Worm (Caenorhabditis elegans) whole organism, late embryonic: ENCODE measurements around the gene D1054.18.

Experiments used
- C08G9.2 ChIP-seq: sonication (generic microtip); optimal IDR thresholded peaks from 2 replicates; lab custom pipeline; 2016; ENCODE audit warnings: mild to moderate bottlenecking, missing genetic modification characterization, moderate library complexity, missing compliant biosample characterization
- C38D4.7 ChIP-seq: fragments of 200-800 bp; sonication (Bioruptor generic); optimal IDR thresholded peaks from 2 replicates; lab custom pipeline; 2018; ENCODE audit warnings: mild to moderate bottlenecking, missing genetic modification characterization, moderate library complexity, missing compliant biosample characterization
- F13H6.1 ChIP-seq: sonication (generic microtip); optimal IDR thresholded peaks from 2 replicates; lab custom pipeline; 2016; ENCODE audit warnings: missing genetic modification characterization, missing compliant biosample characterization
- Y22D7AL.16 ChIP-seq: sonication (generic microtip); optimal IDR thresholded peaks from 2 replicates; lab custom pipeline; 2016; ENCODE audit warnings: missing genetic modification characterization, missing compliant biosample characterization
- ahr-1 ChIP-seq: sonication (generic microtip); optimal IDR thresholded peaks from 2 replicates; lab custom pipeline; 2016; ENCODE audit warnings: missing genetic modification characterization, missing compliant biosample characterization
- ceh-14 ChIP-seq: sonication (generic microtip); optimal IDR thresholded peaks from 2 replicates; lab custom pipeline; 2016; ENCODE audit warnings: missing genotype, missing genetic modification characterization, missing compliant biosample characterization
- ceh-19 ChIP-seq: fragments of 200-800 bp; sonication (Bioruptor generic); optimal IDR thresholded peaks from 2 replicates; lab custom pipeline; 2018; ENCODE audit warnings: mild to moderate bottlenecking, missing genetic modification characterization, missing compliant biosample characterization
- ceh-2 ChIP-seq: sonication (generic microtip); optimal IDR thresholded peaks from 2 replicates; lab custom pipeline; 2016; ENCODE audit warnings: missing genotype, missing genetic modification characterization, missing compliant biosample characterization
- ceh-22 ChIP-seq: sonication (generic microtip); optimal IDR thresholded peaks from 2 replicates; lab custom pipeline; 2017; ENCODE audit warnings: missing biosample characterization, missing genetic modification characterization
- ceh-30 ChIP-seq: fragments of 150-350 bp; optimal IDR thresholded peaks from 2 replicates; lab custom pipeline; 2014; ENCODE audit warnings: missing biosample characterization, missing genetic modification characterization
- ceh-34 ChIP-seq: sonication (generic microtip); optimal IDR thresholded peaks from 2 replicates; lab custom pipeline; 2016; ENCODE audit warnings: mild to moderate bottlenecking, missing genetic modification characterization, missing compliant biosample characterization
- ceh-45 ChIP-seq: fragments of 200-800 bp; sonication (Bioruptor generic); IDR thresholded peaks from 2 replicates; pipeline ENCODE4 v1.3.6; 2022; ENCODE audit warnings: missing genetic modification reagents, missing genetic modification characterization, missing compliant biosample characterization
- ceh-48 ChIP-seq: sonication (generic microtip); optimal IDR thresholded peaks from 2 replicates; lab custom pipeline; 2016; ENCODE audit warnings: missing genetic modification characterization, inconsistent platforms, missing compliant biosample characterization
- ceh-6 ChIP-seq: fragments of 200-800 bp; sonication (Bioruptor generic); optimal IDR thresholded peaks from 2 replicates; lab custom pipeline; 2018; ENCODE audit warnings: mild to moderate bottlenecking, missing genetic modification characterization, missing compliant biosample characterization
- ceh-9 ChIP-seq: sonication (generic microtip); optimal IDR thresholded peaks from 2 replicates; lab custom pipeline; 2016; ENCODE audit warnings: mild to moderate bottlenecking, missing genetic modification characterization, inconsistent platforms, missing compliant biosample characterization
- dmd-4 ChIP-seq: sonication (generic microtip); optimal IDR thresholded peaks from 2 replicates; lab custom pipeline; 2016; ENCODE audit warnings: borderline replicate concordance, missing genetic modification characterization, missing compliant biosample characterization
- elt-2 ChIP-seq: sonication (generic microtip); optimal IDR thresholded peaks from 2 replicates; lab custom pipeline; 2016; ENCODE audit warnings: missing genetic modification reagents, missing genetic modification characterization, missing compliant biosample characterization
- elt-4 ChIP-seq: sonication (generic microtip); optimal IDR thresholded peaks from 2 replicates; lab custom pipeline; 2016; ENCODE audit warnings: missing genetic modification characterization, missing compliant biosample characterization
- ets-4 ChIP-seq: sonication (generic microtip); optimal IDR thresholded peaks from 2 replicates; lab custom pipeline; 2016; ENCODE audit warnings: missing genetic modification characterization, missing compliant biosample characterization
- fkh-10 ChIP-seq: fragments of 150-350 bp; optimal IDR thresholded peaks from 2 replicates; lab custom pipeline; 2014; ENCODE audit warnings: missing biosample characterization, missing genetic modification reagents, missing genetic modification characterization
- hlh-15 ChIP-seq: sonication (generic microtip); optimal IDR thresholded peaks from 2 replicates; lab custom pipeline; 2016; ENCODE audit warnings: missing genetic modification characterization, missing compliant biosample characterization
- hlh-6 ChIP-seq: sonication (generic microtip); optimal IDR thresholded peaks from 2 replicates; lab custom pipeline; 2016; ENCODE audit warnings: missing genotype, missing genetic modification characterization, missing compliant biosample characterization
- hlh-8 ChIP-seq: sonication (generic microtip); optimal IDR thresholded peaks from 2 replicates; lab custom pipeline; 2016; ENCODE audit warnings: missing genotype, missing genetic modification characterization, missing compliant biosample characterization
- lim-6 ChIP-seq: sonication (generic microtip); optimal IDR thresholded peaks from 2 replicates; lab custom pipeline; 2016; ENCODE audit warnings: missing genetic modification characterization, missing compliant biosample characterization
- mec-3 ChIP-seq: sonication (generic microtip); optimal IDR thresholded peaks from 2 replicates; lab custom pipeline; 2016; ENCODE audit warnings: borderline replicate concordance, missing genetic modification characterization, missing compliant biosample characterization
- nfya-1 ChIP-seq: sonication (generic microtip); optimal IDR thresholded peaks from 2 replicates; lab custom pipeline; 2017; ENCODE audit warnings: missing genetic modification characterization, mild to moderate bottlenecking, missing compliant biosample characterization, antibody characterized with exemption, moderate library complexity
- nhr-11 ChIP-seq: fragments of 150-350 bp; optimal IDR thresholded peaks from 2 replicates; lab custom pipeline; 2014; ENCODE audit warnings: missing biosample characterization, missing genetic modification characterization
- npax-4 ChIP-seq: sonication (generic microtip); optimal IDR thresholded peaks from 2 replicates; lab custom pipeline; 2016; ENCODE audit warnings: missing genetic modification characterization, missing compliant biosample characterization
- odd-2 ChIP-seq: sonication (generic microtip); optimal IDR thresholded peaks from 2 replicates; lab custom pipeline; 2017; ENCODE audit warnings: antibody characterized with exemption, mild to moderate bottlenecking, missing genetic modification characterization, missing compliant biosample characterization
- pag-3 ChIP-seq: sonication (generic microtip); optimal IDR thresholded peaks from 2 replicates; lab custom pipeline; 2016; ENCODE audit warnings: missing compliant biosample characterization, missing genetic modification characterization, borderline replicate concordance
- pax-1 ChIP-seq: fragments of 150-350 bp; optimal IDR thresholded peaks from 2 replicates; lab custom pipeline; 2014; ENCODE audit warnings: missing biosample characterization, missing genetic modification characterization
- pha-2 ChIP-seq: sonication (generic microtip); optimal IDR thresholded peaks from 2 replicates; lab custom pipeline; 2017; ENCODE audit warnings: mild to moderate bottlenecking, missing genetic modification characterization, missing compliant biosample characterization
- pha-4 ChIP-seq: fragments of 150-350 bp; optimal IDR thresholded peaks from 2 replicates; lab custom pipeline; 2018; ENCODE audit warnings: missing biosample characterization, missing genetic modification reagents, missing genetic modification characterization
- pqm-1 ChIP-seq: sonication (generic microtip); optimal IDR thresholded peaks from 2 replicates; lab custom pipeline; 2016; ENCODE audit warnings: missing genetic modification characterization, missing compliant biosample characterization
- pros-1 ChIP-seq: fragments of 150-350 bp; optimal IDR thresholded peaks from 2 replicates; lab custom pipeline; 2014; ENCODE audit warnings: missing biosample characterization, missing genetic modification reagents, missing genetic modification characterization
- ref-2 ChIP-seq: sonication (generic microtip); optimal IDR thresholded peaks from 2 replicates; lab custom pipeline; 2016; ENCODE audit warnings: missing genetic modification characterization, missing compliant biosample characterization
- rnt-1 ChIP-seq: sonication (generic microtip); optimal IDR thresholded peaks from 2 replicates; lab custom pipeline; 2016; ENCODE audit warnings: missing genetic modification characterization, missing compliant biosample characterization
- sdc-2 ChIP-seq: sonication (generic microtip); optimal IDR thresholded peaks from 2 replicates; lab custom pipeline; 2016; ENCODE audit warnings: missing genotype, missing genetic modification characterization, missing compliant biosample characterization
- sox-2 ChIP-seq: fragments of 200-800 bp; sonication (Bioruptor generic); IDR thresholded peaks from 2 replicates; pipeline ENCODE4 v1.3.6; 2022; ENCODE audit warnings: missing genetic modification reagents, missing genetic modification characterization, missing compliant biosample characterization
- syd-9 ChIP-seq: sonication (generic microtip); optimal IDR thresholded peaks from 2 replicates; lab custom pipeline; 2016; ENCODE audit warnings: mild to moderate bottlenecking, missing genetic modification characterization, moderate library complexity, missing compliant biosample characterization
- tbx-2 ChIP-seq: sonication (generic microtip); optimal IDR thresholded peaks from 2 replicates; lab custom pipeline; 2016; ENCODE audit warnings: missing genetic modification characterization, missing compliant biosample characterization
- tbx-7 ChIP-seq: sonication (generic microtip); optimal IDR thresholded peaks from 2 replicates; lab custom pipeline; 2016; ENCODE audit warnings: missing genotype, missing genetic modification characterization, missing compliant biosample characterization
- unc-3 ChIP-seq, 2 experiments: fragments of 200-800 bp in 1 of 2; sonication (Bioruptor generic) in 1 of 2; sonication (generic microtip) in 1 of 2; conservative IDR thresholded peaks in 1 of 2; optimal IDR thresholded peaks in 1 of 2; 2 replicates each; pipeline versions ENCODE4 v1.3.6 to Lab custom; 2016 to 2022; ENCODE audit warnings: missing compliant biosample characterization in 2 of 2, missing genetic modification characterization in 2 of 2, missing genetic modification reagents in 1 of 2
- unc-55 ChIP-seq: sonication (generic microtip); optimal IDR thresholded peaks from 2 replicates; lab custom pipeline; 2017; ENCODE audit warnings: missing biosample characterization, missing genetic modification reagents, missing genetic modification characterization
- zip-5 ChIP-seq: sonication (generic microtip); optimal IDR thresholded peaks from 2 replicates; lab custom pipeline; 2016; ENCODE audit warnings: missing genetic modification characterization, missing compliant biosample characterization

D1054.18 gene

ce11 chrV:10807862-10808327 lies 6.9 kb upstream of the D1054.18 start, which contains the start of gene plrg-1 (continued):
- TF ChIP-seq elt-2 (tag; lab: Kevin White, UChicago) (peak; percentile 92), hlh-15 (tag; lab: Kevin White, UChicago) (peak; percentile 67), fkh-10 (GFP tag; lab: Kevin White, UChicago) (peak; percentile 22), ceh-2 (tag; lab: Kevin White, UChicago) (peak; percentile 88), ref-2 (tag; lab: Kevin White, UChicago) (peak; percentile 89), ceh-19 (peak; percentile 93), C38D4.7 (GFP tag; lab: Kevin White, UChicago) (peak; percentile 74), pqm-1 (tag; lab: Kevin White, UChicago) (peak; percentile 46), ceh-34 (tag; lab: Kevin White, UChicago) (peak; percentile 94), rnt-1 (tag; lab: Kevin White, UChicago) (peak; percentile 90), ceh-14 (peak; percentile 95), ahr-1 (tag; lab: Kevin White, UChicago) (peak; percentile 73), dmd-4 (tag; lab: Kevin White, UChicago) (peak; percentile 75), ceh-45 (GFP tag; lab: Robert Waterston, UW) (peak; percentile 76), ceh-9 (tag; lab: Kevin White, UChicago) (no peak), Y22D7AL.16 (tag; lab: Kevin White, UChicago) (peak; percentile 63), tbx-7 (tag; lab: Kevin White, UChicago) (peak; percentile 53), pag-3 (peak; percentile 60), C08G9.2 (tag; lab: Kevin White, UChicago) (peak; percentile 79), pha-4 (tag; lab: Kevin White, UChicago) (no peak), unc-3 (GFP tag; conservative IDR thresholded peaks at IDR 0.05; lab: Robert Waterston, UW) (peak; percentile 86), unc-3 (tag; optimal IDR thresholded peaks at IDR 0.05; lab: Kevin White, UChicago) (peak; percentile 86), pha-2 (tag; lab: Kevin White, UChicago) (peak; percentile 82), sox-2 (GFP tag; lab: Robert Waterston, UW) (peak; percentile 91), ceh-48 (tag; lab: Kevin White, UChicago) (peak; percentile 58), ceh-30 (tag; lab: Kevin White, UChicago) (no peak), nhr-11 (tag; lab: Kevin White, UChicago) (no peak), hlh-8 (tag; lab: Kevin White, UChicago) (peak; percentile 78), hlh-6 (peak; percentile 91), pros-1 (tag; lab: Kevin White, UChicago) (peak; percentile 17), npax-4 (tag; lab: Kevin White, UChicago) (peak; percentile 57), nfya-1 (peak; percentile 91), ets-4 (tag; lab: Kevin White, UChicago) (peak; percentile 60), lim-6 (tag; lab: Kevin White, UChicago) (peak; percentile 74), tbx-2 (tag; lab: Kevin White, UChicago) (peak; percentile 92), mec-3 (no peak), sdc-2 (tag; lab: Kevin White, UChicago) (peak; percentile 79), ceh-22 (tag; lab: Kevin White, UChicago) (peak; percentile 71), F13H6.1 (peak; percentile 77), elt-4 (no peak), ceh-6 (peak; percentile 82), syd-9 (tag; lab: Kevin White, UChicago) (peak; percentile 79), zip-5 (peak; percentile 63), pax-1 (peak; percentile 49), unc-55 (peak; percentile 11), odd-2 (tag; lab: Kevin White, UChicago) (peak; percentile 37)
- TF ChIP-seq, all 69 proteins: peak for 60
